2 fruit fly cellular contexts compared by ENCODE assay signal in genomic region chrX:4449514-4449913, dm6.
TF ChIP-seq lines count a peak whose summit lies in the region.

No protein-coding gene starts in this region.

TF ChIP-seq in whole organism, prepupa, 60 proteins besides CTCF, POLR2A, EP300 and RAD21 (continued from another document):
- TF ChIP-seq vri (GFP tag; optimal IDR thresholded peaks at IDR 0.05; lab: Kevin White, UChicago) (peak; percentile 66), Sox14 (GFP tag; optimal IDR thresholded peaks at IDR 0.05; lab: Kevin White, UChicago) (peak; percentile 75), CG10669 (GFP tag; optimal IDR thresholded peaks at IDR 0.05; lab: Kevin White, UChicago) (peak; percentile 64), Hr38 (GFP tag; optimal IDR thresholded peaks at IDR 0.05; lab: Kevin White, UChicago) (no peak), spab (GFP tag; optimal IDR thresholded peaks at IDR 0.05; lab: Kevin White, UChicago) (peak; percentile 60), Eip93F (GFP tag; optimal IDR thresholded peaks at IDR 0.05; lab: Kevin White, UChicago) (peak; percentile 43), Met (GFP tag; optimal IDR thresholded peaks at IDR 0.05; lab: Kevin White, UChicago) (peak; percentile 88), CG31627 (GFP tag; optimal IDR thresholded peaks at IDR 0.05; lab: Kevin White, UChicago) (peak; percentile 80), Sox102F (GFP tag; optimal IDR thresholded peaks at IDR 0.05; lab: Kevin White, UChicago) (peak; percentile 87), Eip78C (GFP tag; lab: Kevin White, UChicago) (peak; percentile 90), CG32006 (GFP tag; optimal IDR thresholded peaks at IDR 0.05; lab: Kevin White, UChicago) (peak; percentile 69), dac (GFP tag; optimal IDR thresholded peaks at IDR 0.05; lab: Kevin White, UChicago) (peak; percentile 41), CG16779 (tag; optimal IDR thresholded peaks at IDR 0.05; lab: Kevin White, UChicago) (peak; percentile 27), topi (GFP tag; optimal IDR thresholded peaks at IDR 0.05; lab: Kevin White, UChicago) (peak; percentile 87), Eip75B (GFP tag; optimal IDR thresholded peaks at IDR 0.05; lab: Kevin White, UChicago) (peak; percentile 79), CG6792 (GFP tag; optimal IDR thresholded peaks at IDR 0.05; lab: Kevin White, UChicago) (peak; percentile 82), net (GFP tag; optimal IDR thresholded peaks at IDR 0.05; lab: Kevin White, UChicago) (peak; percentile 64), CG10631 (GFP tag; optimal IDR thresholded peaks at IDR 0.05; lab: Kevin White, UChicago) (peak; percentile 80), CG3919 (GFP tag; optimal IDR thresholded peaks at IDR 0.05; lab: Kevin White, UChicago) (peak; percentile 80), Hr4 (GFP tag; optimal IDR thresholded peaks at IDR 0.05; lab: Kevin White, UChicago) (peak; percentile 52), CG8119 (GFP tag; IDR thresholded peaks at IDR 0.05; lab: Robert Waterston, UW) (peak; percentile 67; the same call in 2 of the 3 replicates), fd85E (GFP tag; optimal IDR thresholded peaks at IDR 0.05; lab: Kevin White, UChicago) (peak; percentile 20), CG9139 (GFP tag; optimal IDR thresholded peaks at IDR 0.05; lab: Kevin White, UChicago) (peak; percentile 31), CG6276 (GFP tag; optimal IDR thresholded peaks at IDR 0.05; lab: Kevin White, UChicago) (peak; percentile 39), CG34406 (GFP tag; optimal IDR thresholded peaks at IDR 0.05; lab: Kevin White, UChicago) (peak; percentile 69), CG11902 (GFP tag; optimal IDR thresholded peaks at IDR 0.05; lab: Kevin White, UChicago) (peak; percentile 29), Ets21C (GFP tag; optimal IDR thresholded peaks at IDR 0.05; lab: Kevin White, UChicago) (peak; percentile 63), eg (GFP tag; IDR thresholded peaks at IDR 0.05; lab: Robert Waterston, UW) (peak; percentile 62; the same call in 2 of the 3 replicates), CG8632 (GFP tag; optimal IDR thresholded peaks at IDR 0.05; lab: Kevin White, UChicago) (peak; percentile 72), fkh (GFP tag; optimal IDR thresholded peaks at IDR 0.05; lab: Kevin White, UChicago) (no peak), achi (GFP tag; optimal IDR thresholded peaks at IDR 0.05; lab: Kevin White, UChicago) (peak; percentile 71), CG6163 (GFP tag; IDR thresholded peaks at IDR 0.05; lab: Robert Waterston, UW) (peak; percentile 80), Gug (GFP tag; IDR thresholded peaks at IDR 0.05; lab: Robert Waterston, UW) (peak; percentile 37; the same call in 1 of the 2 replicates), CG3032 (tag; optimal IDR thresholded peaks at IDR 0.05; lab: Kevin White, UChicago) (peak; percentile 68), fd59A (GFP tag; optimal IDR thresholded peaks at IDR 0.05; lab: Kevin White, UChicago) (peak; percentile 54), Hr39 (GFP tag; optimal IDR thresholded peaks at IDR 0.05; lab: Kevin White, UChicago) (peak; percentile 79)

TF ChIP-seq in whole organism, wandering third instar larva, 38 proteins besides CTCF, POLR2A, EP300 and RAD21 (continued from another document):
- TF ChIP-seq ey (GFP tag; optimal IDR thresholded peaks at IDR 0.05; lab: Kevin White, UChicago) (peak; percentile 83), OdsH (GFP tag; optimal IDR thresholded peaks at IDR 0.05; lab: Kevin White, UChicago) (peak; percentile 74), Hnf4 (GFP tag; optimal IDR thresholded peaks at IDR 0.05; lab: Kevin White, UChicago) (peak; percentile 78), CrebA (GFP tag; optimal IDR thresholded peaks at IDR 0.05; lab: Kevin White, UChicago; ENCODE audit: borderline replicate concordance) (peak; percentile 74), Dif (GFP tag; optimal IDR thresholded peaks at IDR 0.05; lab: Kevin White, UChicago; ENCODE audit: partially characterized antibody) (no peak)
